Worm (Caenorhabditis elegans) whole organism, mixed stage, embryonic: Measurements from ENCODE around the gene set-21.

Experiments
- elt-1 ChIP-seq: sonication (generic microtip); optimal IDR thresholded peaks from 2 replicates; lab custom pipeline; 2017; ENCODE audit warnings: missing genetic modification characterization, mild to moderate bottlenecking, missing compliant biosample characterization, antibody characterized with exemption, moderate library complexity, borderline replicate concordance; ENCODE audit not compliant: insufficient read depth
- ham-2 ChIP-seq: fragments of 200-800 bp; sonication (Bioruptor generic); optimal IDR thresholded peaks from 2 replicates; lab custom pipeline; 2018; ENCODE audit warnings: mild to moderate bottlenecking, missing genetic modification characterization, missing compliant biosample characterization
- mep-1 ChIP-seq: fragments of 150-350 bp; optimal IDR thresholded peaks from 2 replicates; lab custom pipeline; 2017; ENCODE audit warnings: missing biosample characterization, missing genetic modification reagents, missing genetic modification characterization, inconsistent platforms
- nhr-12 ChIP-seq: fragments of 150-350 bp; optimal IDR thresholded peaks from 2 replicates; lab custom pipeline; 2014; ENCODE audit warnings: missing biosample characterization, missing genetic modification characterization
- nhr-237 ChIP-seq: fragments of 150-350 bp; optimal IDR thresholded peaks from 2 replicates; lab custom pipeline; 2014; ENCODE audit warnings: missing biosample characterization, missing genetic modification characterization
- nhr-28 ChIP-seq: fragments of 150-350 bp; optimal IDR thresholded peaks from 2 replicates; lab custom pipeline; 2014; ENCODE audit warnings: missing biosample characterization, missing genetic modification characterization
- nhr-76 ChIP-seq: sonication (generic microtip); optimal IDR thresholded peaks from 2 replicates; lab custom pipeline; 2017; ENCODE audit warnings: missing biosample characterization, missing genetic modification characterization
- pha-4 ChIP-seq: fragments of 150-350 bp; optimal IDR thresholded peaks from 2 replicates; lab custom pipeline; 2018; ENCODE audit warnings: missing biosample characterization, missing genetic modification reagents, missing genetic modification characterization
- sem-2 ChIP-seq: fragments of 200-800 bp; sonication (Bioruptor generic); optimal IDR thresholded peaks from 2 replicates; lab custom pipeline; 2018; ENCODE audit warnings: mild to moderate bottlenecking, missing genetic modification characterization, missing compliant biosample characterization
- snpc-4 ChIP-seq: fragments of 150-350 bp; optimal IDR thresholded peaks from 2 replicates; lab custom pipeline; 2014; ENCODE audit warnings: missing biosample characterization, missing genetic modification characterization
- sptf-1 ChIP-seq: sonication (generic microtip); optimal IDR thresholded peaks from 2 replicates; lab custom pipeline; 2017; ENCODE audit warnings: mild to moderate bottlenecking, missing genetic modification characterization, moderate library complexity, missing compliant biosample characterization
- tbx-8 ChIP-seq: fragments of 200-800 bp; sonication (Bioruptor generic); optimal IDR thresholded peaks from 2 replicates; lab custom pipeline; 2018; ENCODE audit warnings: mild to moderate bottlenecking, missing genetic modification characterization, moderate library complexity, missing compliant biosample characterization
- unc-62 ChIP-seq: fragments of 150-350 bp; optimal IDR thresholded peaks from 2 replicates; lab custom pipeline; 2014; ENCODE audit warnings: missing biosample characterization, missing genetic modification reagents, missing genetic modification characterization

DNA sequence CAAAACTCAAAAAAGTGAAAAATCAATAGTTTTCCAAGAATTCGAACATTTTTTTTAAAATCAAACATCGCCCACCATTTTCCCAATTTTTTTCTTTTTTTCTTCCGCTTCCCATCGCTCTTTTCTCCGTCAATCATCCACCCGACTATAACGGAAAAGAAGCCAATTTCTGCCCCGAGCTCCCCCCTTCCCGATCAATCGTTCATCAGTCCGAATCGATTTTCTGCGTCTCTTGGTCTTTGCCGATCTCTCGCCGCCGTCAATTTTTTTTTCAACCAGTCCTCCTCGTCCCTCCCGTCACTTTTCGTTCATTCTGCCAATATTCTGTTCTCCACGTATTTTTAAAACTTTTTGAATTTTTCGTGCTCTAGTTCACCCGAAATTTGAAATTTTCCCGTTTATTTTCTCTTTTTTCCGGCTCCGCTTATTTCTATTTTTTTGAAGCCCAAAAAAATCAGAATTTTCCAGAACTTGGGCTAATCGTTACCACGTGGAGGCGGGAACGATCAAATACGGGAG, 3.4 kb downstream of the set-21 start, which contains the start of gene ell-1:
- TF ChIP-seq nhr-12 (no peak), unc-62 (GFP tag; lab: Kevin White, UChicago) (no peak), mep-1 (tag; lab: Kevin White, UChicago) (no peak), tbx-8 (GFP tag; lab: Kevin White, UChicago) (no peak), ham-2 (GFP tag; lab: Kevin White, UChicago) (no peak), nhr-28 (no peak), elt-1 (no peak), nhr-76 (no peak), pha-4 (tag; lab: Kevin White, UChicago) (no peak), sptf-1 (tag; lab: Kevin White, UChicago) (no peak), sem-2 (GFP tag; lab: Kevin White, UChicago) (no peak), nhr-237 (tag; lab: Kevin White, UChicago) (no peak), snpc-4 (tag; lab: Kevin White, UChicago) (no peak)
